Worm (Caenorhabditis elegans): ENCODE data around the gene gmap-3.
A peak's percentile ranks its signal among the peaks of the same experiment; 100 is the strongest.

Gene gmap-3

ce11 chrX:12958897-12959296 is 18.1 kb upstream of the gmap-3 start:
- no peak for TF ChIP-seq lin-38 (GFP tag; IDR thresholded peaks at IDR 0.05)
- TF ChIP-seq fkh-10 (GFP tag; optimal IDR thresholded peaks at IDR 0.05), result peak; percentile 61

- TF ChIP-seq aha-1 (tag) (peak; percentile 59), arid-1 (GFP tag; conservative IDR thresholded peaks at IDR 0.05) (no peak)
Observed at ce11 chrX:12951175-12951574, 10.4 kb upstream of the gmap-3 start.

DNA sequence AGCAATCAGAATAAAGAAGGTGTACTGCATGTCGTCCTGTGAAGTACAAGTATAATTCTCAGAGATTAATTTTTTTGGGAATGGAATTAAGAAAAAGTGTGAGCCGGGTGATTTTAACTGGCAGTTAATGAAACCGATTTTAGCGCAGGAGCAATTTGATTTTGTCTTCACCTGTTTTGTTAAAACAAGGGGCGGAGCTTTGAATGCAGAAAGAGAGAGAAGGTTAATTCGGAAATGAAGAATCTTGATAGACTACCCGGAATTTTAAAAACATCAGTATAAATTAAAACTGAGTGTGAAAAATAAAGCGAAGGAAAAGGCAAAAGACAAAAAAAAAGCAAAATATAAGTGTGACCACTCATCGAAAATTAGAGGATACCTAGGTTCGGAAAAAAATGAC is 5.8 kb upstream of the gmap-3 start, which contains the start of gene C05E7.3:
C05E7.3 (minus strand) TSS at position 101 of the 400 bp plus-strand sequence.
- TF ChIP-seq nhr-28 (tag; optimal IDR thresholded peaks at IDR 0.05) (no peak), hif-1 (tag; optimal IDR thresholded peaks at IDR 0.05) (no peak), ctbp-1 (GFP tag; IDR thresholded peaks at IDR 0.05) (no peak), F37D6.2 (tag; optimal IDR thresholded peaks at IDR 0.05) (no peak)

DNA sequence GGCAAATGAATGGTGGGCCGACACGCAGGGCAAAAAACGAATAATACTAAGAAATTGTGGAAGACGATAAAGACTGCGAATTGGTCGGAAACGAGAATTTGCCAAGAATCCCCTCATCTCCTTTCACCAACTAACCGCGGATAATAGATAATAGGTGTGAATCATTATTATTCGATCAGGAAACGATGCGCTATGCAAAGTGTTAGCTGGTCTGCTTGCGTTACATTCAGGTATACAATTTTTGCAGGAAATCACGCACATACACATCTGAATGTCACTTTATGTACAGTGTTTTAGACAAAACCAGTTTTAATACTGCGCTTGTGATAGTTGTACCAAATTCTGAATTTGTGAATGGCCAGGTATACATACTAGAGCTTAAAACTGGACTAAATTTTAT is 3.9 kb upstream of the gmap-3 start:
- TF ChIP-seq ZK546.5 (tag; optimal IDR thresholded peaks at IDR 0.05), result no peak
- TF ChIP-seq gei-8 (GFP tag; optimal IDR thresholded peaks at IDR 0.05), result no peak
- TF ChIP-seq aha-1 (tag), result peak; percentile 97
- no peak for TF ChIP-seq daf-16 (GFP tag; optimal IDR thresholded peaks at IDR 0.05)
- TF ChIP-seq daf-16 (tag; optimal IDR thresholded peaks at IDR 0.05), result no peak
- no peak for TF ChIP-seq ceh-62 (tag; optimal IDR thresholded peaks at IDR 0.05)
- TF ChIP-seq cey-2 (tag; optimal IDR thresholded peaks at IDR 0.05; ENCODE audit: borderline replicate concordance, insufficient read depth), result no peak
- peak in 1 of 2 experiments; percentile 54 for TF ChIP-seq unc-62 (GFP tag; optimal IDR thresholded peaks at IDR 0.05 in 1 of 2)
- no peak for TF ChIP-seq unc-62 (tag; optimal IDR thresholded peaks at IDR 0.05)
- TF ChIP-seq ceh-44 (GFP tag; IDR thresholded peaks at IDR 0.05), result no peak

DNA sequence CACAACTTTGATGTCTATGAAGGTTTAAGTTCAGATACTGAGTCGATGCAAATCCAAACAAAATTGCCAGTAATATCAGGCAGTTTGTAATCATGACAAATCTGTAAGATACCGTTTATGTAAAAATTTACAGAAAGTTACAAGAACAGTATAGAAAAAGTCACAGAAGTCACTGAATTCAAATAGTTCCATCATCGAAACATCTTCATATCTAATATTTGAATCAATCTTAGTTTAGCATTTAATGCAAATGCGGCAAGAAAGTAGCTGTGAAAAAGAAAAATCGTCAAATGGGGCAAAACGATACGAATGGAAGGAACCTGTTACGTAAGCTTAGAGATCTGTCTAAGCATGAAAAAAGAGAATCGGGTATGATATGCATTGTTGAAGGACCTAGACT is 2.4 kb upstream of the gmap-3 start, which contains the start of gene gmap-2:
gmap-2 (minus strand) TSS at position 101 of the 400 bp plus-strand sequence.
- TF ChIP-seq ceh-28 (tag; optimal IDR thresholded peaks at IDR 0.05) (no peak), gei-8 (GFP tag; optimal IDR thresholded peaks at IDR 0.05) (no peak), lin-29 (GFP tag; IDR thresholded peaks at IDR 0.05) (no peak), mxl-3 (GFP tag; optimal IDR thresholded peaks at IDR 0.05) (no peak), Y105C5A.15 (GFP tag; IDR thresholded peaks at IDR 0.05) (no peak), F10B5.3 (tag; optimal IDR thresholded peaks at IDR 0.05) (no peak), aly-2 (tag; optimal IDR thresholded peaks at IDR 0.05) (no peak), zip-11 (GFP tag; IDR thresholded peaks at IDR 0.05) (no peak), lin-39 (tag; optimal IDR thresholded peaks at IDR 0.05) (no peak), dve-1 (tag; optimal IDR thresholded peaks at IDR 0.05; ENCODE audit: insufficient read depth) (no peak), hlh-11 (tag; optimal IDR thresholded peaks at IDR 0.05) (no peak), nhr-11 (tag; optimal IDR thresholded peaks at IDR 0.05) (no peak), T20F7.1 (GFP tag; optimal IDR thresholded peaks at IDR 0.05) (no peak), aha-1 (tag) (no peak)

DNA sequence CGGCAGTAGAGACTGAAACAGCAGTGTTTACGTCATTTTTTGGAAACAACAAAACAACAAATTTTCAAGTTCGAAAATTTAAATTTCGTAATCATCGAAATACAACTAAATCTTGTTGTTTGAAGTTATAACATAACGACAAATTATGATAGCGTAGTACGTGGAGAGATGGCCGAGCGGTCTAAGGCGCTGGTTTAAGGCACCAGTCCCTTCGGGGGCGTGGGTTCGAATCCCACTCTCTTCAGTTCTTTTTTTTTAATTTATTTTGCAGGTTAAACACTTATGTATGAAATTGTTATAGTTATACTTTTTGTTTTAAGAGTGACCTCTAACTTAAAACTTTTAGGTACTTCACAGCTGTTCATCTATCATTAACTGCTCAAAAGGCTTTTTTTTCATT is 1.5 kb upstream of the gmap-3 start:
- TF ChIP-seq cey-2 (tag; optimal IDR thresholded peaks at IDR 0.05; ENCODE audit: borderline replicate concordance, insufficient read depth), result no peak
- TF ChIP-seq ztf-7 (tag; optimal IDR thresholded peaks at IDR 0.05), result no peak
- TF ChIP-seq nhr-237 (tag; optimal IDR thresholded peaks at IDR 0.05), result no peak
- TF ChIP-seq Y48G9A.11 (GFP tag; IDR thresholded peaks at IDR 0.05), result 0 out of 2 replicates have a peak, but pooled peaks have one; percentile 33
- TF ChIP-seq zfp-3 (GFP tag; conservative IDR thresholded peaks at IDR 0.05), result no peak
- TF ChIP-seq D1046.2 (GFP tag; IDR thresholded peaks at IDR 0.05), result no peak
- TF ChIP-seq zfp-2 (tag; optimal IDR thresholded peaks at IDR 0.05), result no peak
- TF ChIP-seq ZK546.5 (tag; optimal IDR thresholded peaks at IDR 0.05), result no peak
- no peak for TF ChIP-seq lir-3 (tag; optimal IDR thresholded peaks at IDR 0.05)
- TF ChIP-seq Y5F2A.4 (GFP tag; optimal IDR thresholded peaks at IDR 0.05), result no peak
- TF ChIP-seq lin-1 (GFP tag; IDR thresholded peaks at IDR 0.05), result no peak
- no peak for TF ChIP-seq spr-1 (tag; optimal IDR thresholded peaks at IDR 0.05)
- no peak for TF ChIP-seq ztf-11 (tag; optimal IDR thresholded peaks at IDR 0.05)
- peak; percentile 10 for TF ChIP-seq nhr-28 (tag; optimal IDR thresholded peaks at IDR 0.05)
- TF ChIP-seq hmg-1.1 (GFP tag; IDR thresholded peaks at IDR 0.05), result 0 out of 2 replicates have a peak, but pooled peaks have one; percentile 36
- no peak for TF ChIP-seq daf-16 (GFP tag; optimal IDR thresholded peaks at IDR 0.05)
- peak; percentile 47 for TF ChIP-seq daf-16 (tag; optimal IDR thresholded peaks at IDR 0.05)
- TF ChIP-seq aly-2 (tag; optimal IDR thresholded peaks at IDR 0.05), result no peak
- no peak for TF ChIP-seq set-16 (GFP tag; IDR thresholded peaks at IDR 0.05)
- no peak for TF ChIP-seq ceh-28 (tag; optimal IDR thresholded peaks at IDR 0.05)
- TF ChIP-seq mes-2 (tag; optimal IDR thresholded peaks at IDR 0.05; ENCODE audit: poor library complexity, severe bottlenecking), result no peak
